Worm (Caenorhabditis elegans): ENCODE data around the gene flp-18.
A peak's percentile ranks its signal among the peaks of the same experiment; 100 is the strongest.

flp-18 gene

DNA sequence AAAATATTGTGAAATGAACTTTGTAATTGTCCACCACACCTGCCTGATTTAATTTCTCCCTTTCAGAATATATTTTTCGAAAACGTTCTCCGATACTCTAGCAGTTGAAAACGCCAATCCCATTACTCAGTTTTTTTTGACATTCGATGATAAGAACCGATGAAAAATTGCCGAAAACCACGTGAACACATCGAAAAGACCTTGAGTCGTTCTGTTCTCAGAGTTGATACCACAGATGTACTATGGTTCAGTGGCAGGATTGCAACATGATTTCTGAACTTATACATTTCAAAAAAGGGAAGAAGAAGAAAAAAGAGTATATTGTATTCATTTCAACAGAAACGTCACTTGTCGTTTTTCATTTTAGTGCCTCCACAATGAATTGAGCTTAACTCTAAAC lies 1.6 kb upstream of the flp-18 start:
- TF ChIP-seq sem-4 (tag; optimal IDR thresholded peaks at IDR 0.05) (no peak), ztf-1 (GFP tag; conservative IDR thresholded peaks at IDR 0.05) (no peak), sma-9 (GFP tag; optimal IDR thresholded peaks at IDR 0.05) (peak; percentile 17), sma-9 (tag; optimal IDR thresholded peaks at IDR 0.05) (no peak)

DNA sequence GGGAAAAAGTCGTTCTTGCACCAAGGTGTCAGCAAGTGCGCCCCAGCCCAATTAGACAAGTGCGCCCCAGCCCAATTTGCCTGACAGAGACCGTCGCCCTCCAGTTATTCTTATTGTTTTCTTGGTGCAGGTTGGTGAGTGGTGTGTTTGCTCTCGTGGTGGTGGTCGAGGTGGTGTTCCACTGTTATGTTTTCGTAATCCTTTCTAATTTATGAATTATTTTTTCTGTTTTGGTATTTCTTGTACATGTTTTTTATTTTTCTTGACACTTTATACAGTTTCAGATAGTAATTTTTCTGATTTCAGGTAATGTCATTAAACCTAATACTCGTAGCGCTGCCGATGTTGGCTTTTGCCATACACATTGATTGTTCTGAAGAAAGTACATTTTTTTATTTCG lies 9.2 kb downstream of the flp-18 start, which contains the start of gene Y48D7A.1:
Gene Y48D7A.1, plus strand, starts transcription at position 301 of the 400 bp plus-strand sequence.
- no peak for TF ChIP-seq egl-27 (tag; optimal IDR thresholded peaks at IDR 0.05)
- no peak for TF ChIP-seq nhr-25 (tag; optimal IDR thresholded peaks at IDR 0.05)
- TF ChIP-seq blmp-1 (tag; optimal IDR thresholded peaks at IDR 0.05; ENCODE audit: insufficient read depth) = no peak
- no peak for TF ChIP-seq nhr-10 (tag; optimal IDR thresholded peaks at IDR 0.05)
- no peak for TF ChIP-seq lin-13 (GFP tag; optimal IDR thresholded peaks at IDR 0.05)
- TF ChIP-seq C34F6.9 (tag; optimal IDR thresholded peaks at IDR 0.05) = no peak

DNA sequence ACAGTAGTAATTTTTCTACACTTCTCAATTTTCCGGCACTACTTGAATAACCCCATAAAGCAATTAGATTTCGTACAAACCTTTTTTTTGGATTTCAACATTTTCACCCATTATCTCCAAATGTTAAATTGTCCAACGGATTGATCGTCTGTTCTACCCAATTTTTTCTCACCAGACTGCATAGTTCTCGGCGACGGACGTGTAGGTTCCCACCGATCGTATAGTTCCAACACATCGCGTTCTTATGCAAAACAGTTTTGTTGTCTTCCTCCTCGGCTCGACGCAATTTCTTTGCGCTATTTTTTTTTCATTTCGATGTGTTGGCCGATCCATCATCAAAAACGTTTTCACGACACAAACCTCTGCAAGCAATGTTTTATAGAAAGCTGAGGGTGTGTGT lies 14.7 kb downstream of the flp-18 start, which contains the start of gene Y41G9A.6:
Gene Y41G9A.6, minus strand, starts transcription at position 101 of the 400 bp plus-strand sequence.
- TF ChIP-seq mbf-1 (tag; optimal IDR thresholded peaks at IDR 0.05) (no peak), zag-1 (tag; optimal IDR thresholded peaks at IDR 0.05) (no peak), snpc-4 (tag; optimal IDR thresholded peaks at IDR 0.05) (no peak), unc-62 (GFP tag; optimal IDR thresholded peaks at IDR 0.05) (no peak), lsy-2 (tag; optimal IDR thresholded peaks at IDR 0.05) (no peak), F13H6.1 (tag; optimal IDR thresholded peaks at IDR 0.05) (no peak), ztf-11 (tag; optimal IDR thresholded peaks at IDR 0.05) (no peak), skn-1 (tag; optimal IDR thresholded peaks at IDR 0.05) (no peak), nhr-6 (tag; optimal IDR thresholded peaks at IDR 0.05) (no peak), sma-3 (GFP tag; optimal IDR thresholded peaks at IDR 0.05) (no peak), mab-5 (tag; optimal IDR thresholded peaks at IDR 0.05) (no peak), Y55F3AM.14 (GFP tag; optimal IDR thresholded peaks at IDR 0.05) (no peak), peb-1 (tag; optimal IDR thresholded peaks at IDR 0.05) (no peak), nhr-237 (tag; optimal IDR thresholded peaks at IDR 0.05) (no peak), nhr-21 (tag; optimal IDR thresholded peaks at IDR 0.05) (no peak), nhr-10 (tag; optimal IDR thresholded peaks at IDR 0.05) (no peak), mdl-1 (tag; optimal IDR thresholded peaks at IDR 0.05) (no peak), ama-1 (optimal IDR thresholded peaks at IDR 0.05) (no peak), nhr-77 (tag; optimal IDR thresholded peaks at IDR 0.05) (no peak), lin-13 (GFP tag; optimal IDR thresholded peaks at IDR 0.05) (no peak)

- no peak for TF ChIP-seq nhr-12 (tag; optimal IDR thresholded peaks at IDR 0.05)
- TF ChIP-seq Y55F3AM.14 (GFP tag; optimal IDR thresholded peaks at IDR 0.05) = no peak
- no peak for TF ChIP-seq ZK546.5 (tag; optimal IDR thresholded peaks at IDR 0.05)
- TF ChIP-seq lin-13 (GFP tag; optimal IDR thresholded peaks at IDR 0.05) = no peak
- TF ChIP-seq nhr-77 (tag; optimal IDR thresholded peaks at IDR 0.05) = no peak
- no peak for TF ChIP-seq fos-1 (tag; optimal IDR thresholded peaks at IDR 0.05)
- no peak for TF ChIP-seq sma-9 (GFP tag; optimal IDR thresholded peaks at IDR 0.05)
- no peak for TF ChIP-seq sma-9 (tag; optimal IDR thresholded peaks at IDR 0.05)
- TF ChIP-seq nhr-10 (tag; optimal IDR thresholded peaks at IDR 0.05) = no peak
- no peak for TF ChIP-seq ceh-16 (tag; optimal IDR thresholded peaks at IDR 0.05)
- no peak for TF ChIP-seq egl-27 (tag; optimal IDR thresholded peaks at IDR 0.05)
- TF ChIP-seq gmeb-1 (tag; optimal IDR thresholded peaks at IDR 0.05) = no peak
- no peak for TF ChIP-seq nhr-129 (tag; optimal IDR thresholded peaks at IDR 0.05)
Measured at ce11 chrX:2999652-3000051, 18.7 kb downstream of the flp-18 start, which contains the start of gene Y41G9A.17. Y41G9A.17 (minus strand) TSS chrX:2999752.

- TF ChIP-seq mdl-1 (tag; optimal IDR thresholded peaks at IDR 0.05) = peak; percentile 89 to 96
- TF ChIP-seq nhr-237 (tag; optimal IDR thresholded peaks at IDR 0.05) = peak; percentile 98
- TF ChIP-seq zag-1 (tag; optimal IDR thresholded peaks at IDR 0.05) = peak; percentile 99
- TF ChIP-seq sma-3 (GFP tag; optimal IDR thresholded peaks at IDR 0.05) = peak; percentile 98
- TF ChIP-seq aly-2 (tag; optimal IDR thresholded peaks at IDR 0.05) = peak; percentile 65
- TF ChIP-seq alr-1 (tag; optimal IDR thresholded peaks at IDR 0.05) = peak; percentile 77
- TF ChIP-seq unc-55 (GFP tag; optimal IDR thresholded peaks at IDR 0.05) = peak; percentile 100
- TF ChIP-seq ceh-82 (tag; optimal IDR thresholded peaks at IDR 0.05) = peak; percentile 95
- TF ChIP-seq snpc-4 (tag; optimal IDR thresholded peaks at IDR 0.05) = peak; percentile 91
- TF ChIP-seq R02D3.7 (tag; optimal IDR thresholded peaks at IDR 0.05) = peak; percentile 85
- peak; percentile 95 for TF ChIP-seq Y55F3AM.14 (GFP tag; optimal IDR thresholded peaks at IDR 0.05)
- peak; percentile 96 to 98 for TF ChIP-seq lsy-2 (tag; optimal IDR thresholded peaks at IDR 0.05)
- TF ChIP-seq nhr-12 (tag; optimal IDR thresholded peaks at IDR 0.05) = peak; percentile 68
- TF ChIP-seq nhr-129 (tag; optimal IDR thresholded peaks at IDR 0.05) = peak; percentile 99
- peak; percentile 99 for TF ChIP-seq fos-1 (tag; optimal IDR thresholded peaks at IDR 0.05)
- peak; percentile 89 for TF ChIP-seq nhr-11 (tag; optimal IDR thresholded peaks at IDR 0.05)
- TF ChIP-seq nhr-23 (tag; optimal IDR thresholded peaks at IDR 0.05) = no peak
- TF ChIP-seq C34F6.9 (tag; optimal IDR thresholded peaks at IDR 0.05) = peak; percentile 99
- TF ChIP-seq mbf-1 (tag; optimal IDR thresholded peaks at IDR 0.05) = peak; percentile 84
- TF ChIP-seq dmd-4 (tag; optimal IDR thresholded peaks at IDR 0.05) = peak; percentile 85
- peak; percentile 90 for TF ChIP-seq unc-62 (GFP tag; optimal IDR thresholded peaks at IDR 0.05)
- peak; percentile 96 for TF ChIP-seq skn-1 (tag; optimal IDR thresholded peaks at IDR 0.05)
- peak; percentile 99 for TF ChIP-seq nhr-25 (tag; optimal IDR thresholded peaks at IDR 0.05)
- peak; percentile 91 for TF ChIP-seq unc-39 (tag; optimal IDR thresholded peaks at IDR 0.05)
- peak; percentile 98 for TF ChIP-seq mab-5 (tag; optimal IDR thresholded peaks at IDR 0.05)
- TF ChIP-seq blmp-1 (tag; optimal IDR thresholded peaks at IDR 0.05; ENCODE audit: insufficient read depth) = peak; percentile 75
- peak; percentile 55 for TF ChIP-seq elt-3 (tag; optimal IDR thresholded peaks at IDR 0.05)
- TF ChIP-seq ztf-1 (GFP tag; conservative IDR thresholded peaks at IDR 0.05) = no peak
Measured at ce11 chrX:2996976-2997399, 21.4 kb downstream of the flp-18 start.

Measured in whole organism, L2 larva.